Worm (Caenorhabditis elegans): ENCODE measurements around the gene W06A7.4.

W06A7.4 gene

ce11 chrV:14788462-14788861, 35.8 kb upstream of the W06A7.4 start:
- TF ChIP-seq sea-2 (GFP tag; optimal IDR thresholded peaks at IDR 0.05): no peak
- no peak for TF ChIP-seq unc-39 (tag; optimal IDR thresholded peaks at IDR 0.05)
- TF ChIP-seq pha-4 (tag; optimal IDR thresholded peaks at IDR 0.05): no peak
- TF ChIP-seq ZK546.5 (tag; optimal IDR thresholded peaks at IDR 0.05): no peak
- TF ChIP-seq pqm-1 (tag; optimal IDR thresholded peaks at IDR 0.05): no peak
- TF ChIP-seq snpc-4 (tag; optimal IDR thresholded peaks at IDR 0.05): no peak
- no peak for TF ChIP-seq ceh-16 (tag; optimal IDR thresholded peaks at IDR 0.05)
- no peak for TF ChIP-seq elt-2 (tag; optimal IDR thresholded peaks at IDR 0.05)

ce11 chrV:14790792-14791191, 33.4 kb upstream of the W06A7.4 start:
- no peak for TF ChIP-seq ztf-11 (tag; optimal IDR thresholded peaks at IDR 0.05)
- no peak for TF ChIP-seq lin-15B (tag; optimal IDR thresholded peaks at IDR 0.05)
- TF ChIP-seq mml-1 (tag; optimal IDR thresholded peaks at IDR 0.05): no peak
- TF ChIP-seq daf-12 (tag; optimal IDR thresholded peaks at IDR 0.05): no peak
- no peak for TF ChIP-seq eor-1 (tag; optimal IDR thresholded peaks at IDR 0.05)
- no peak for TF ChIP-seq ama-1 (optimal IDR thresholded peaks at IDR 0.05)
- TF ChIP-seq nfya-1 (tag; optimal IDR thresholded peaks at IDR 0.05; ENCODE audit: insufficient read depth): no peak
- no peak for TF ChIP-seq pqm-1 (tag; optimal IDR thresholded peaks at IDR 0.05)
- TF ChIP-seq nhr-12 (tag; optimal IDR thresholded peaks at IDR 0.05): no peak
- no peak for TF ChIP-seq egl-27 (tag; optimal IDR thresholded peaks at IDR 0.05)
- no peak for TF ChIP-seq jun-1 (tag; optimal IDR thresholded peaks at IDR 0.05)
- no peak for TF ChIP-seq ztf-4 (tag; optimal IDR thresholded peaks at IDR 0.05)
- TF ChIP-seq nhr-25 (tag; optimal IDR thresholded peaks at IDR 0.05): no peak
- TF ChIP-seq R02D3.7 (tag; optimal IDR thresholded peaks at IDR 0.05): no peak
- TF ChIP-seq nhr-77 (tag; optimal IDR thresholded peaks at IDR 0.05): no peak
- TF ChIP-seq mdl-1 (tag; optimal IDR thresholded peaks at IDR 0.05): no peak
- TF ChIP-seq tbx-2 (tag; optimal IDR thresholded peaks at IDR 0.05): no peak
- no peak for TF ChIP-seq ceh-28 (tag; optimal IDR thresholded peaks at IDR 0.05)
- no peak for TF ChIP-seq unc-39 (tag; optimal IDR thresholded peaks at IDR 0.05)
- no peak for TF ChIP-seq fos-1 (tag; optimal IDR thresholded peaks at IDR 0.05)

- TF ChIP-seq aly-2 (tag; optimal IDR thresholded peaks at IDR 0.05): no peak
- no peak for TF ChIP-seq ztf-11 (tag; optimal IDR thresholded peaks at IDR 0.05)
- TF ChIP-seq mdl-1 (tag; optimal IDR thresholded peaks at IDR 0.05): no peak
- no peak for TF ChIP-seq nfya-1 (tag; optimal IDR thresholded peaks at IDR 0.05; ENCODE audit: insufficient read depth)
- TF ChIP-seq eor-1 (tag; optimal IDR thresholded peaks at IDR 0.05): no peak
- no peak for TF ChIP-seq ZK546.5 (tag; optimal IDR thresholded peaks at IDR 0.05)
- no peak for TF ChIP-seq hmg-11 (tag; optimal IDR thresholded peaks at IDR 0.05)
- TF ChIP-seq nhr-67 (tag; optimal IDR thresholded peaks at IDR 0.05): no peak
- no peak for TF ChIP-seq snpc-4 (tag; optimal IDR thresholded peaks at IDR 0.05)
- TF ChIP-seq ceh-82 (tag; optimal IDR thresholded peaks at IDR 0.05): no peak
- TF ChIP-seq ceh-9 (tag; optimal IDR thresholded peaks at IDR 0.05): no peak
- no peak for TF ChIP-seq nhr-237 (tag; optimal IDR thresholded peaks at IDR 0.05)
- no peak for TF ChIP-seq sea-2 (GFP tag; optimal IDR thresholded peaks at IDR 0.05)
- no peak for TF ChIP-seq nhr-12 (tag; optimal IDR thresholded peaks at IDR 0.05)
- no peak for TF ChIP-seq ama-1 (optimal IDR thresholded peaks at IDR 0.05)
- TF ChIP-seq lsy-12 (tag; optimal IDR thresholded peaks at IDR 0.05): no peak
- TF ChIP-seq ceh-16 (tag; optimal IDR thresholded peaks at IDR 0.05): no peak
- no peak for TF ChIP-seq nhr-76 (tag; optimal IDR thresholded peaks at IDR 0.05)
- TF ChIP-seq elt-2 (tag; optimal IDR thresholded peaks at IDR 0.05): no peak
- TF ChIP-seq fos-1 (tag; optimal IDR thresholded peaks at IDR 0.05): no peak
These were observed 32.5 kb upstream of the W06A7.4 start for ce11 chrV:14791703-14792102.

- TF ChIP-seq nhr-12 (tag; optimal IDR thresholded peaks at IDR 0.05) (no peak), unc-62 (GFP tag; optimal IDR thresholded peaks at IDR 0.05) (no peak), nhr-77 (tag; optimal IDR thresholded peaks at IDR 0.05) (no peak), nhr-11 (tag; optimal IDR thresholded peaks at IDR 0.05) (no peak), egl-27 (tag; optimal IDR thresholded peaks at IDR 0.05) (no peak), nhr-76 (tag; optimal IDR thresholded peaks at IDR 0.05) (no peak), nhr-237 (tag; optimal IDR thresholded peaks at IDR 0.05) (no peak), nhr-67 (tag; optimal IDR thresholded peaks at IDR 0.05) (no peak), nhr-43 (tag; optimal IDR thresholded peaks at IDR 0.05; ENCODE audit: poor library complexity, severe bottlenecking) (no peak), ceh-28 (tag; optimal IDR thresholded peaks at IDR 0.05) (no peak), nhr-23 (tag; optimal IDR thresholded peaks at IDR 0.05) (no peak), ztf-11 (tag; optimal IDR thresholded peaks at IDR 0.05) (no peak), nhr-25 (tag; optimal IDR thresholded peaks at IDR 0.05) (no peak), fkh-2 (tag; optimal IDR thresholded peaks at IDR 0.05) (no peak), ceh-16 (tag; optimal IDR thresholded peaks at IDR 0.05) (no peak), ceh-82 (tag; optimal IDR thresholded peaks at IDR 0.05) (no peak), jun-1 (tag; optimal IDR thresholded peaks at IDR 0.05) (no peak), aly-2 (tag; optimal IDR thresholded peaks at IDR 0.05) (no peak)
These were observed 31.9 kb upstream of the W06A7.4 start for ce11 chrV:14792346-14792745.

Data from whole organism, L3 larva.